Fruit fly (Drosophila melanogaster) whole organism, embryonic: Measurements from ENCODE around the gene CG32161.

Experiments
- Aef1 ChIP-seq: fragments of 200-800 bp; sonication (Bioruptor generic); IDR thresholded peaks from 3 replicates; pipeline ENCODE4 v1.3.6; 2022; ENCODE audit warnings: missing biosample characterization, missing genetic modification characterization
- CG10209 ChIP-seq: fragments of 200-800 bp; sonication (Bioruptor generic); optimal IDR thresholded peaks from 3 replicates; lab custom pipeline; 2017; ENCODE audit warnings: missing biosample characterization, mild to moderate bottlenecking, missing genetic modification characterization, missing genetic modification reagents
- CG10654 ChIP-seq: fragments of 200-800 bp; sonication (Bioruptor generic); optimal IDR thresholded peaks from 2 replicates; lab custom pipeline; 2016; ENCODE audit warnings: missing biosample characterization, missing genetic modification characterization
- CG11456 ChIP-seq: fragments of 200-800 bp; sonication (Bioruptor generic); IDR thresholded peaks from 3 replicates; pipeline ENCODE4 v1.3.6; 2022; ENCODE audit warnings: missing biosample characterization, missing genetic modification characterization
- CG11504 ChIP-seq: fragments of 200-800 bp; sonication (Bioruptor generic); optimal IDR thresholded peaks from 3 replicates; lab custom pipeline; 2019; ENCODE audit warnings: missing biosample characterization, mild to moderate bottlenecking, missing genetic modification characterization, moderate library complexity
- CG12391 ChIP-seq: fragments of 200-800 bp; sonication (Bioruptor generic); optimal IDR thresholded peaks from 3 replicates; lab custom pipeline; 2018; ENCODE audit warnings: missing biosample characterization, mild to moderate bottlenecking, missing genetic modification characterization, moderate library complexity
- CG12744 ChIP-seq: fragments of 200-800 bp; sonication (Bioruptor generic); optimal IDR thresholded peaks from 2 replicates; lab custom pipeline; 2016; ENCODE audit warnings: missing biosample characterization, missing genetic modification characterization
- CG14050 ChIP-seq: fragments of 200-800 bp; sonication (Bioruptor generic); IDR thresholded peaks from 3 replicates; pipeline ENCODE4 v1.3.6; 2022; ENCODE audit warnings: missing biosample characterization, missing genetic modification characterization
- CG1603 ChIP-seq: fragments of 200-800 bp; sonication (Bioruptor generic); optimal IDR thresholded peaks from 2 replicates; lab custom pipeline; 2019; ENCODE audit warnings: missing biosample characterization, mild to moderate bottlenecking, missing genetic modification characterization, moderate library complexity
- CG17385 ChIP-seq: fragments of 200-800 bp; sonication (Bioruptor generic); optimal IDR thresholded peaks from 3 replicates; lab custom pipeline; 2018; ENCODE audit warnings: missing biosample characterization, mild to moderate bottlenecking, missing genetic modification characterization
- CG17802 ChIP-seq: fragments of 200-800 bp; sonication (Bioruptor generic); optimal IDR thresholded peaks from 2 replicates; lab custom pipeline; 2018; ENCODE audit warnings: missing biosample characterization, mild to moderate bottlenecking, missing genetic modification characterization, moderate library complexity
- CG4282 ChIP-seq: fragments of 200-800 bp; sonication (Bioruptor generic); optimal IDR thresholded peaks from 2 replicates; lab custom pipeline; 2016; ENCODE audit warnings: missing biosample characterization, missing genetic modification characterization
- CG6683 ChIP-seq: fragments of 200-800 bp; sonication (Bioruptor generic); optimal IDR thresholded peaks from 2 replicates; lab custom pipeline; 2017; ENCODE audit warnings: missing biosample characterization, mild to moderate bottlenecking, missing genetic modification characterization, missing genetic modification reagents
- CG6791 ChIP-seq: fragments of 200-800 bp; sonication (Bioruptor generic); IDR thresholded peaks from 3 replicates; pipeline ENCODE4 v1.3.6; 2022; ENCODE audit warnings: missing biosample characterization, missing genetic modification characterization; ENCODE audit not compliant: partially characterized antibody
- CG7556 ChIP-seq: fragments of 200-800 bp; sonication (Bioruptor generic); optimal IDR thresholded peaks from 2 replicates; lab custom pipeline; 2017; ENCODE audit warnings: missing biosample characterization, mild to moderate bottlenecking, missing genetic modification characterization
- CG8944 ChIP-seq: fragments of 200-800 bp; sonication (Bioruptor generic); optimal IDR thresholded peaks from 3 replicates; lab custom pipeline; 2016; ENCODE audit warnings: missing biosample characterization, missing genetic modification characterization
- CG9215 ChIP-seq: fragments of 200-800 bp; sonication (Bioruptor generic); IDR thresholded peaks from 2 replicates; pipeline ENCODE4 v1.3.6; 2022; ENCODE audit warnings: missing biosample characterization, missing genetic modification characterization
- D ChIP-seq, 2 experiments: fragments of 200-800 bp in 1 of 2; fragments of >200 bp in 1 of 2; sonication (Bioruptor generic) in 1 of 2; optimal IDR thresholded peaks; 2 replicates in 1 of 2; 3 replicates in 1 of 2; lab custom pipeline; 2017; ENCODE audit warnings: mild to moderate bottlenecking in 1 of 2, missing biosample characterization in 1 of 2, missing genetic modification characterization in 1 of 2, missing genetic modification reagents in 1 of 2
- Dad ChIP-seq: fragments of 200-800 bp; sonication (Bioruptor generic); optimal IDR thresholded peaks from 3 replicates; lab custom pipeline; 2016; ENCODE audit warnings: missing biosample characterization, missing genetic modification characterization
- Deaf1 ChIP-seq: fragments of 200-800 bp; optimal IDR thresholded peaks from 3 replicates; lab custom pipeline; 2019; ENCODE audit warnings: missing biosample characterization, mild to moderate bottlenecking, missing genetic modification characterization, moderate library complexity
- Ets65A ChIP-seq: fragments of 200-800 bp; sonication (Bioruptor generic); peaks from one replicate; lab custom pipeline; 2016; ENCODE audit warnings: missing biosample characterization, missing genetic modification characterization
- Gug ChIP-seq: fragments of 200-800 bp; sonication (Bioruptor generic); IDR thresholded peaks from 4 replicates; pipeline ENCODE4 v1.3.6; 2022; ENCODE audit warnings: missing biosample characterization, missing genetic modification characterization
- PHDP ChIP-seq: fragments of 200-800 bp; sonication (Bioruptor generic); optimal IDR thresholded peaks from 3 replicates; lab custom pipeline; 2018; ENCODE audit warnings: missing biosample characterization, mild to moderate bottlenecking, missing genetic modification characterization, moderate library complexity
- Poxn ChIP-seq: fragments of 200-800 bp; sonication (Bioruptor generic); IDR thresholded peaks from 2 replicates; pipeline ENCODE4 v1.3.6; 2022; ENCODE audit warnings: missing biosample characterization, missing genetic modification characterization
- Ssrp ChIP-seq: fragments of 200-800 bp; sonication (Bioruptor generic); optimal IDR thresholded peaks from 2 replicates; lab custom pipeline; 2018; ENCODE audit warnings: missing biosample characterization, mild to moderate bottlenecking, missing genetic modification characterization, moderate library complexity
- Vsx1 ChIP-seq: fragments of 200-800 bp; sonication (Bioruptor generic); optimal IDR thresholded peaks from 2 replicates; lab custom pipeline; 2017; ENCODE audit warnings: missing biosample characterization, mild to moderate bottlenecking, missing genetic modification characterization, missing genetic modification reagents
- Xbp1 ChIP-seq: fragments of 200-800 bp; sonication (Bioruptor generic); optimal IDR thresholded peaks from 3 replicates; lab custom pipeline; 2016; ENCODE audit warnings: missing biosample characterization, mild to moderate bottlenecking, missing genetic modification characterization
- bigmax ChIP-seq: fragments of 200-800 bp; sonication (Bioruptor generic); optimal IDR thresholded peaks from 2 replicates; lab custom pipeline; 2018; ENCODE audit warnings: missing biosample characterization, mild to moderate bottlenecking, missing genetic modification characterization
- btn ChIP-seq: fragments of 200-800 bp; sonication (Bioruptor generic); optimal IDR thresholded peaks from 2 replicates; lab custom pipeline; 2016; ENCODE audit warnings: missing biosample characterization, missing genetic modification characterization
- chinmo ChIP-seq: fragments of 200-800 bp; sonication (Bioruptor generic); IDR thresholded peaks from 4 replicates; pipeline ENCODE4 v1.3.6; 2022; ENCODE audit warnings: missing biosample characterization, missing genetic modification characterization; ENCODE audit not compliant: partially characterized antibody
- dati ChIP-seq: fragments of 200-800 bp; sonication (Bioruptor generic); IDR thresholded peaks from 2 replicates; pipeline ENCODE4 v1.3.6; 2022; ENCODE audit warnings: missing biosample characterization, missing genetic modification characterization
- dm ChIP-seq: fragments of 200-800 bp; sonication (Bioruptor generic); optimal IDR thresholded peaks from 3 replicates; lab custom pipeline; 2016; ENCODE audit warnings: missing biosample characterization, missing genetic modification characterization
- dysf ChIP-seq: fragments of 200-800 bp; sonication (Bioruptor generic); IDR thresholded peaks from 3 replicates; pipeline ENCODE4 v1.3.6; 2022; ENCODE audit warnings: missing biosample characterization, missing genetic modification characterization
- esg ChIP-seq: fragments of 200-800 bp; sonication (Bioruptor generic); conservative IDR thresholded peaks from 2 replicates; pipeline ENCODE4 v1.3.6; 2022; ENCODE audit warnings: missing biosample characterization, missing genetic modification characterization
- eve ChIP-seq, 2 experiments: fragments of >200 bp; optimal IDR thresholded peaks; 2 replicates each; lab custom pipeline; 2017; ENCODE audit warnings: missing biosample characterization in 2 of 2, missing genetic modification characterization in 2 of 2
- fd102C ChIP-seq: fragments of 200-800 bp; sonication (Bioruptor generic); optimal IDR thresholded peaks from 2 replicates; lab custom pipeline; 2018; ENCODE audit warnings: missing biosample characterization, mild to moderate bottlenecking, missing genetic modification characterization, moderate library complexity
- gem ChIP-seq: fragments of 200-800 bp; sonication (Bioruptor generic); optimal IDR thresholded peaks from 2 replicates; lab custom pipeline; 2019; ENCODE audit warnings: missing biosample characterization, mild to moderate bottlenecking, missing genetic modification characterization, moderate library complexity
- jumu ChIP-seq: fragments of 200-800 bp; sonication (Bioruptor generic); optimal IDR thresholded peaks from 3 replicates; lab custom pipeline; 2016; ENCODE audit warnings: missing biosample characterization, missing genetic modification characterization
- kah ChIP-seq: fragments of 200-800 bp; sonication (Bioruptor generic); optimal IDR thresholded peaks from 2 replicates; lab custom pipeline; 2018; ENCODE audit warnings: missing biosample characterization, mild to moderate bottlenecking, missing genetic modification characterization
- klu ChIP-seq: fragments of 200-800 bp; sonication (Bioruptor generic); IDR thresholded peaks from 2 replicates; pipeline ENCODE4 v1.3.6; 2022; ENCODE audit warnings: missing biosample characterization, missing genetic modification characterization
- lmd ChIP-seq: fragments of 200-800 bp; sonication (Bioruptor generic); IDR thresholded peaks from 2 replicates; pipeline ENCODE4 v1.3.6; 2022; ENCODE audit warnings: missing biosample characterization, missing genetic modification characterization
- luna ChIP-seq: fragments of 200-800 bp; sonication (Bioruptor generic); optimal IDR thresholded peaks from 2 replicates; lab custom pipeline; 2016; ENCODE audit warnings: missing biosample characterization, missing genetic modification characterization
- nom ChIP-seq: fragments of 200-800 bp; sonication (Bioruptor generic); optimal IDR thresholded peaks from 2 replicates; lab custom pipeline; 2017; ENCODE audit warnings: missing biosample characterization, missing genetic modification characterization, mild to moderate bottlenecking, moderate library complexity, missing genetic modification reagents
- phol ChIP-seq: fragments of 200-800 bp; sonication (Bioruptor generic); optimal IDR thresholded peaks from 3 replicates; lab custom pipeline; 2018; ENCODE audit warnings: missing biosample characterization, mild to moderate bottlenecking, missing genetic modification characterization, moderate library complexity
- so ChIP-seq: fragments of 200-800 bp; sonication (Bioruptor generic); IDR thresholded peaks from 3 replicates; pipeline ENCODE4 v1.3.6; 2022; ENCODE audit warnings: missing biosample characterization, missing genetic modification characterization
- tin ChIP-seq: fragments of 200-800 bp; sonication (Bioruptor generic); optimal IDR thresholded peaks from 3 replicates; lab custom pipeline; 2016; ENCODE audit warnings: missing biosample characterization, missing genetic modification characterization
- zfh2 ChIP-seq: fragments of 200-800 bp; sonication (Bioruptor generic); optimal IDR thresholded peaks from 2 replicates; lab custom pipeline; 2016; ENCODE audit warnings: missing biosample characterization, missing genetic modification characterization

The CG32161 gene

DNA sequence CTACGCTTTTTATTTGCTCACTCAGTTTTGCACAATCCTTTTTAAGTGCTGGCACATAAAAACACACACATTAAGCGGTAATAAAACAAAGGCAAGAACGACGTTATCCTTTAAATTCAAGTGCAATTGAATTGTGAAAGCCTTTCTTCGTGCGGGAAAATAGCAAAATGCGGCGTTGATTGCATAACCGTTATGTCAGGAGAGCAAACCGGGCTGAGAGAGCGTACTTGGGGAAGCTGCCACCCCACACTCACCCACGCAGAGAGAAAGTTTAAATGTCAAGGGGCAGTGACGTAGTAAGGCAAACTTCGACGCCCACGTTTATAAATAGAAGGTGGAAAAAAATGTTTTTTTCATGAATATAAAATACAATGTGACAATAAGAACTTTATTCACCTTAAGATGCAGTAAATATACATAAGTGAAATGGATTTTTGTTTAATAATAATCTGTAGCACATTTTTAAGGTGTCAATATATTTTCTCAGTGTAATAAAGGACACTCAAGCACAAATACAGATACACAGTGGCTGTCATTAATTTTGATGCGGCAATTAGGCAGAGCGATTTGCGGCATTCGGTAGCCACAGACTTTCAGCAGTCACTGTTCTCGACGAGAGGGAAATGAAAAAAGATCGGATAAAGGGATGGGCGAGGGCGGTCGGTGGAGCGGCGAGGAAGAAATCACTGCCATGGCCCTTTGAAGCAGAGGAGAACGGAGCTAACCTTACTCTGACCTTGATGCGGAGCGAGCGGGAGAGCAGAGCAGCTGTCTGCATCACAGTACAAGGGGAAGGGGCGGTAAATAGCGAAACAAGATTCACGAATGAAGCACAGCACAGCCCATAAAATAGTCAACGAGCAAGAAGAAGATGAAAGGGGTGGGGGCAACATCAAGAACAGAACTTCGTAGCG is 40.0 kb upstream of the CG32161 start (continued):
- TF ChIP-seq klu (GFP tag; lab: Robert Waterston, UW) (no peak), CG7556 (GFP tag; lab: Kevin White, UChicago) (peak; percentile 70), Ssrp (peak; percentile 27), fd102C (GFP tag; lab: Kevin White, UChicago) (no peak), gem (tag; lab: Kevin White, UChicago) (peak; percentile 76), CG12391 (peak; percentile 52), CG12744 (GFP tag; lab: Kevin White, UChicago) (peak; percentile 9), CG17385 (GFP tag; lab: Kevin White, UChicago) (peak; percentile 83), tin (GFP tag; lab: Kevin White, UChicago) (peak; percentile 28), CG10654 (GFP tag; lab: Kevin White, UChicago) (peak; percentile 17), CG8944 (peak; percentile 9), dm (GFP tag; lab: Kevin White, UChicago) (peak; percentile 15), CG1603 (tag; lab: Kevin White, UChicago) (peak; percentile 46), Vsx1 (GFP tag; lab: Kevin White, UChicago) (no peak), Gug (GFP tag; lab: Robert Waterston, UW) (0 out of 4 replicates have a peak, but pooled peaks have one; percentile 31), Deaf1 (tag; lab: Kevin White, UChicago) (peak; percentile 19), nom (GFP tag; lab: Kevin White, UChicago) (no peak), zfh2 (GFP tag; lab: Kevin White, UChicago) (peak; percentile 17), kah (no peak), esg (GFP tag; lab: Robert Waterston, UW) (peak; percentile 36; the same call in 1 of the 2 replicates), CG11456 (0 out of 3 replicates have a peak, but pooled peaks have one; percentile 6), luna (GFP tag; lab: Kevin White, UChicago) (no peak), D (optimal IDR thresholded peaks at IDR 0.05; lab: Kevin White, UChicago) (no peak), D (GFP tag; optimal IDR thresholded peaks at IDR 0.05; lab: Kevin White, UChicago) (peak; percentile 5), lmd (peak; percentile 34; the same call in 1 of the 2 replicates), Ets65A (GFP tag; lab: Kevin White, UChicago) (peak; percentile 55), chinmo (peak; percentile 90; the same call in 3 of the 4 replicates), jumu (peak; percentile 25), PHDP (tag; lab: Kevin White, UChicago) (peak; percentile 23), Dad (GFP tag; lab: Kevin White, UChicago) (peak; percentile 28), phol (tag; lab: Kevin White, UChicago) (peak; percentile 43), CG4282 (GFP tag; lab: Kevin White, UChicago) (no peak), eve (GFP tag; optimal IDR thresholded peaks at IDR 0.05; lab: Kevin White, UChicago) (peak in 1 of 2 experiments; percentile 63), CG11504 (tag; lab: Kevin White, UChicago) (peak; percentile 58), dysf (GFP tag; lab: Robert Waterston, UW) (peak; percentile 63; the same call in 2 of the 3 replicates), CG17802 (tag; lab: Kevin White, UChicago) (no peak), CG10209 (GFP tag; lab: Kevin White, UChicago) (no peak), CG6683 (peak; percentile 50), CG9215 (GFP tag; lab: Robert Waterston, UW) (0 out of 2 replicates have a peak, but pooled peaks have one; percentile 6), Xbp1 (GFP tag; lab: Kevin White, UChicago) (peak; percentile 16), bigmax (GFP tag; lab: Kevin White, UChicago) (peak; percentile 42), btn (GFP tag; lab: Kevin White, UChicago) (peak; percentile 33), so (GFP tag; lab: Robert Waterston, UW) (0 out of 3 replicates have a peak, but pooled peaks have one; percentile 54), dati (no peak), Aef1 (peak; percentile 25; the same call in 1 of the 3 replicates), CG14050 (GFP tag; lab: Robert Waterston, UW) (peak; percentile 15; the same call in 2 of the 3 replicates), Poxn (0 out of 2 replicates have a peak, but pooled peaks have one; percentile 40), CG6791 (GFP tag; lab: Robert Waterston, UW) (no peak)
